Fruit fly (Drosophila melanogaster) whole organism, adult: ENCODE results near the gene CG31778.

Experiments used
- CG7045 ChIP-seq: fragments of 200-800 bp; sonication (Bioruptor generic); optimal IDR thresholded peaks from 2 replicates; lab custom pipeline; 2017; ENCODE audit warnings: missing biosample characterization, mild to moderate bottlenecking, missing genetic modification characterization
- Clk ChIP-seq: fragments of 200-800 bp; sonication (Bioruptor generic); optimal IDR thresholded peaks from 2 replicates; lab custom pipeline; 2017; ENCODE audit warnings: missing biosample characterization, missing genetic modification characterization
- Crg-1 ChIP-seq: fragments of 200-800 bp; sonication (Bioruptor generic); optimal IDR thresholded peaks from 2 replicates; lab custom pipeline; 2016; ENCODE audit warnings: missing biosample characterization, missing genetic modification characterization
- bab1 ChIP-seq: fragments of 200-800 bp; sonication (Bioruptor generic); optimal IDR thresholded peaks from 3 replicates; lab custom pipeline; 2019; ENCODE audit warnings: missing biosample characterization, mild to moderate bottlenecking, missing genetic modification characterization, moderate library complexity

dm6 chr2L:3693082-3693481 lies 12.2 kb downstream of the CG31778 start, which contains the start of gene CG3513:
- TF ChIP-seq Clk (GFP tag; lab: Kevin White, UChicago) (no peak), CG7045 (GFP tag; lab: Kevin White, UChicago) (no peak), Crg-1 (no peak), bab1 (GFP tag; lab: Kevin White, UChicago) (no peak)
